Worm (Caenorhabditis elegans): ENCODE data around the gene sru-45.

DNA sequence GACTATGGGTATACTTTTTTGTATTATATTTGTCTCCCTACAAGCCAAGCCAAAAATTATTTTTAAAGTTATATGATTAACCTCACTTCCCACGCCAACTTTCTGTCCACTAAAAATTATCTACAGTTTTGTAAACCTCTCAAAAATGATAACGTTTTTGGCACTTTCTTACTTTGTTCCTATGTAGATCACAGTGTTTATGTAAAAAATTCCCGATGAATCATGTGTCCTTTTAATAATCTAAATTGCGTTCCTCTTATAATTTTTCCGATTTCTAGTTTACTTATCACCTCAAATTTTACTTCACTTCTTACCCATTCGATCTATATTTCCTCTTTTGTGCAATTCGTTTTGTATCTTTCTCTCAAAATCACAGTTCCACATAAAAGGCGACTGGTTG lies 38.6 kb downstream of the sru-45 start:
- TF ChIP-seq unc-62 (GFP tag; optimal IDR thresholded peaks at IDR 0.05) (no peak), ceh-100 (GFP tag; IDR thresholded peaks at IDR 0.05) (no peak), F49E8.2 (tag; optimal IDR thresholded peaks at IDR 0.05; ENCODE audit: insufficient read depth) (no peak), unc-130 (GFP tag; optimal IDR thresholded peaks at IDR 0.05) (no peak)

Measured in whole organism, young adult.